Worm (Caenorhabditis elegans) whole organism, late embryonic: ENCODE measurements around the gene F31B12.3.

Experiments used
- gmeb-2 ChIP-seq: sonication (generic microtip); optimal IDR thresholded peaks from 2 replicates; lab custom pipeline; 2016; ENCODE audit warnings: missing genetic modification characterization, inconsistent platforms, missing compliant biosample characterization
- hlh-13 ChIP-seq: fragments of 200-800 bp; sonication (Bioruptor generic); optimal IDR thresholded peaks from 2 replicates; lab custom pipeline; 2018; ENCODE audit warnings: mild to moderate bottlenecking, missing genetic modification characterization, missing compliant biosample characterization
- hlh-30 ChIP-seq: sonication (generic microtip); optimal IDR thresholded peaks from 2 replicates; lab custom pipeline; 2017; ENCODE audit warnings: antibody characterized with exemption, missing genetic modification characterization, missing compliant biosample characterization; ENCODE audit not compliant: insufficient read depth
- hlh-6 ChIP-seq: sonication (generic microtip); optimal IDR thresholded peaks from 2 replicates; lab custom pipeline; 2016; ENCODE audit warnings: missing genotype, missing genetic modification characterization, missing compliant biosample characterization
- rnt-1 ChIP-seq: sonication (generic microtip); optimal IDR thresholded peaks from 2 replicates; lab custom pipeline; 2016; ENCODE audit warnings: missing genetic modification characterization, missing compliant biosample characterization
- tbx-7 ChIP-seq: sonication (generic microtip); optimal IDR thresholded peaks from 2 replicates; lab custom pipeline; 2016; ENCODE audit warnings: missing genotype, missing genetic modification characterization, missing compliant biosample characterization

DNA sequence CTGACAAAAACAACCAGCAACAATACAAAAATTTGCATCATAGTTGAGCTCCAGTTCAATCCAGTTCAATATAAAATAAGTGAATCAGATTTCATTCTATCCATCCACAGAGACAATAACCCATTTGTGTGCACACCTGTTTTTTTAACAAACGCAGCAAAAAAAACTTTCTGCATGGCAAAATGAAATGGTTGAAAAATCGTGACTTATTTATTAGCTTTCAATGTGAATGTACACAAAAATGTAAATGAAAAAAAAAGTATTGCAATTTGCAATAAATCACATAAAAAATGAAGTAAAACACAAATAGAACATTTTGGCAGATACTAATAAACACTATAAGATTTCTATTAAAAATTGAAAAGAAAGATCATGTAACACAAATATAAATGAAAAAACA lies 25.8 kb downstream of the F31B12.3 start, which contains the start of gene T05A10.6:
- no peak for TF ChIP-seq gmeb-2 (tag; lab: Kevin White, UChicago)
- no peak for TF ChIP-seq rnt-1 (tag; lab: Kevin White, UChicago)
- TF ChIP-seq hlh-13, result no peak
- no peak for TF ChIP-seq hlh-30 (tag; lab: Kevin White, UChicago)
- no peak for TF ChIP-seq hlh-6 (tag; lab: Kevin White, UChicago)
- TF ChIP-seq tbx-7 (tag; lab: Kevin White, UChicago), result no peak
